Worm (Caenorhabditis elegans) whole organism, L2 larva: ENCODE results near the gene efn-3.
"Not testable (repeated sequence)": the region's sequence is repeated elsewhere in the genome, so short reads cannot be mapped to it uniquely, and the experiment has no call there.

ENCODE experiments used
- blmp-1 ChIP-seq: sonication (generic microtip); optimal IDR thresholded peaks from 2 replicates; lab custom pipeline; 2017; ENCODE audit warnings: missing genetic modification characterization, mild to moderate bottlenecking, missing compliant biosample characterization, antibody characterized with exemption, moderate library complexity; ENCODE audit not compliant: insufficient read depth
- sem-4 ChIP-seq: fragments of 150-350 bp; optimal IDR thresholded peaks from 2 replicates; lab custom pipeline; 2014; ENCODE audit warnings: missing biosample characterization, missing genetic modification reagents, missing genetic modification characterization
- snpc-4 ChIP-seq: fragments of 150-350 bp; optimal IDR thresholded peaks from 2 replicates; lab custom pipeline; 2014; ENCODE audit warnings: missing biosample characterization, missing genetic modification characterization
- unc-62 ChIP-seq: fragments of 150-350 bp; optimal IDR thresholded peaks from 2 replicates; lab custom pipeline; 2014; ENCODE audit warnings: missing biosample characterization, missing genetic modification reagents, missing genetic modification characterization

ce11 chrX:13448665-13449099, 28.6 kb downstream of the efn-3 start:
- TF ChIP-seq blmp-1 (tag; lab: Kevin White, UChicago); snpc-4 (tag; lab: Kevin White, UChicago); sem-4 (tag; lab: Kevin White, UChicago); unc-62 (GFP tag; lab: Kevin White, UChicago): not testable (repeated sequence)
